Worm (Caenorhabditis elegans): ENCODE data around the gene K07C5.13.

K07C5.13 gene

DNA sequence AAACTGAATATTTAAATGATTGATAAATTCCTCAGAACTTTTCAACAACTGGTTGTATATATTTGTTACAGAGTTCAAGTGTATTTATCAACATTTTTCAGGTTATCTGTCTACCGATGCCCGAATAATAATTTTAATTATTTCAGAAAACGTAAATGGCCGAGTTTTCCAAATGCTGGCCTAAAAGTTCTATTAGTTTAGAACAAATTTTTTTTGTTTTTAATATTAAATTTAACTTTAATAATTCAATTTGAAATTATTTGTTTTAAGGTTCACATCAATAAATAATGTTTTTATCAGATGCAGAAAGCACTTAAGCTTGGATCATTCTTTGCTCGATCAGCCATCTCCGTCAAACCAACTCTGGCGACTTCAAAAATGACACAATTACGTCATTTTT, 27.5 kb upstream of the K07C5.13 start, which contains the start of gene trx-2:
Gene trx-2 (plus strand): TSS at position 301 of the 400 bp plus-strand sequence.
- no peak for TF ChIP-seq eor-1 (tag; optimal IDR thresholded peaks at IDR 0.05)
- no peak for TF ChIP-seq mdl-1 (tag; optimal IDR thresholded peaks at IDR 0.05)
- TF ChIP-seq ztf-11 (tag; optimal IDR thresholded peaks at IDR 0.05), result no peak
- no peak for TF ChIP-seq nhr-11 (tag; optimal IDR thresholded peaks at IDR 0.05)
- TF ChIP-seq mml-1 (tag; optimal IDR thresholded peaks at IDR 0.05), result no peak
- no peak for TF ChIP-seq fkh-2 (tag; optimal IDR thresholded peaks at IDR 0.05)
- TF ChIP-seq elt-1 (tag; optimal IDR thresholded peaks at IDR 0.05), result no peak
- TF ChIP-seq nhr-67 (tag; optimal IDR thresholded peaks at IDR 0.05), result no peak
- no peak for TF ChIP-seq nhr-43 (tag; optimal IDR thresholded peaks at IDR 0.05; ENCODE audit: poor library complexity, severe bottlenecking)
- TF ChIP-seq unc-62 (GFP tag; optimal IDR thresholded peaks at IDR 0.05), result no peak
- TF ChIP-seq jun-1 (tag; optimal IDR thresholded peaks at IDR 0.05), result no peak
- no peak for TF ChIP-seq nhr-76 (tag; optimal IDR thresholded peaks at IDR 0.05)

DNA sequence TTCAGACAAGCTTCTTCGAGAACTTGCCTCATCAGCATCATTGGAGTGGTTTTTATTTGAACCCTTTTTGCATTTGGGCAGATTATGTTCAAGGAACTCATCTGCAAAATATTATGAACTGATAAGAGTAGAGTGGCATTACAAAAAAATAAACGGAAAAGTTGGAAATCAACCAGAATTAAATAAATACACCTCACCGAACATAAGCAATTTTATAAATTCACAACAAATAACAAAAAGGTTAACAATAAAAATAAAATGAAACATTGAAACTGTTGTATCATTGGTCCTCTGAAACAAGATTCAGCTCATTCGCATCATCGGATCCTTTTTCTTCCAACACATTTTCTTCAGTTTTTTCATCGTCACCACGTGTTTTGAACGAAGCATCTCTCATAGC, 24.6 kb upstream of the K07C5.13 start, which contains the start of gene asps-1:
Gene asps-1 (minus strand): TSS at position 101 of the 400 bp plus-strand sequence.
- no peak for TF ChIP-seq lin-39 (tag; optimal IDR thresholded peaks at IDR 0.05)
- TF ChIP-seq aly-2 (tag; optimal IDR thresholded peaks at IDR 0.05), result no peak
- TF ChIP-seq nhr-11 (tag; optimal IDR thresholded peaks at IDR 0.05), result no peak
- no peak for TF ChIP-seq egl-27 (tag; optimal IDR thresholded peaks at IDR 0.05)

DNA sequence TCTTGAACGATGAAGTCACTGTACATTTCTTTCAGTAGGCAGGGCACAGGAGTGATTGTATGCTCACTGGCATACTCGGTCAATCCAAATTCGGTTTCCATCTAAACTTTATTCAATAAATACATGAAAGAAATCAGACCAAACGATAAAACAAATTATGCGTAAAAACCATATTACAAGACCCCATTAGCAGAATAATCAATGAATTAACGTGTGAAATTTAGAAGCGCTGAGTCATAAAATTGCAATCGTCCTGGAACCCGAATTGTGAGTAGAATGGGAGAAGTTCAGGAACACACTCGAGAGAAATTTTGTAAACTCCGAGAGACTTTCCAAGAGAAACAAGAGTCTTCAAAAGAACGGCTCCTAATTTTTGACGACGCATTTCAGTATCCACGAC, 22.4 kb upstream of the K07C5.13 start, which contains the start of gene B0024.11:
Gene B0024.11 (minus strand): TSS at position 101 of the 400 bp plus-strand sequence.
- TF ChIP-seq nhr-237 (tag; optimal IDR thresholded peaks at IDR 0.05) (no peak), nhr-12 (tag; optimal IDR thresholded peaks at IDR 0.05) (no peak), pqm-1 (tag; optimal IDR thresholded peaks at IDR 0.05) (no peak), ztf-4 (tag; optimal IDR thresholded peaks at IDR 0.05) (no peak), pha-4 (tag; optimal IDR thresholded peaks at IDR 0.05) (no peak), aly-2 (tag; optimal IDR thresholded peaks at IDR 0.05) (no peak), elt-2 (tag; optimal IDR thresholded peaks at IDR 0.05) (no peak), ceh-16 (tag; optimal IDR thresholded peaks at IDR 0.05) (no peak), fkh-10 (GFP tag; optimal IDR thresholded peaks at IDR 0.05) (no peak), jun-1 (tag; optimal IDR thresholded peaks at IDR 0.05) (no peak), nhr-77 (tag; optimal IDR thresholded peaks at IDR 0.05) (no peak)

DNA sequence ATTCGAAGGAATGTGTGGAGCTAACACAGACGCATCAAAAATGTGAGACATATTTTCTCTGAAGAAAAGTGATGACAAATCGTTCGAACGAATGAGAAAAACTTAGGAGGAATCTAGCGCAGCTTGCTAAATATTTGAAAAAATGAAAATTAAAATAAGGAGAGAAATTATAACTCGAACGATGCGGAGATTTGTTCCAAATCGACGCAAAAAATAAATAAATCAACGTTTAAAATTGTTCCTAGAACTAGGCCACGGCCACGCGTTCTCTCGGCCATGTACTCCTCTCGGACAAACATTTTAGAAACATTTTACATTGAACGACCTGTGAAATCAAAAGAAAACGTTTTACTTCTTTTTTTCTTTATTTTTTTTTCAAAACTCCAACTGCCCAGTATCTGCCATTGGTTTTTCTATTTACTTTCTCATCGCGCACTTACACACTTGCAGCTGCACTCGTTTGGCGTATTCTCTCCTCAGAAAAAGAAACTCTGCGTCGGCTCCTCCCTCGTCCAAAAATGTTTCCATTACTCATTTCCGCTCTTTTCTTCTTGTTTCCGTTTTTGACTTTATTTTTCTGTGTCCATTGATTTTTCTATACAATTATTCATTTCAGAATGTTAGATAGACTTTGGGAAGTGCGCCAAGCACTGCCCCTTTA, 21.6 kb upstream of the K07C5.13 start, which contains the start of the genes gna-1 and B0024.13:
Gene gna-1 (minus strand): TSS at position 51 of the 661 bp plus-strand sequence.
Gene B0024.13 (plus strand): TSS at position 611 of the 661 bp plus-strand sequence.
- TF ChIP-seq nhr-43 (tag; optimal IDR thresholded peaks at IDR 0.05; ENCODE audit: poor library complexity, severe bottlenecking) (peak; percentile 78), lin-15B (tag; optimal IDR thresholded peaks at IDR 0.05) (peak; percentile 68), ceh-82 (tag; optimal IDR thresholded peaks at IDR 0.05) (no peak), nhr-23 (tag; optimal IDR thresholded peaks at IDR 0.05) (peak; percentile 79), mdl-1 (tag; optimal IDR thresholded peaks at IDR 0.05) (no peak), lsy-12 (tag; optimal IDR thresholded peaks at IDR 0.05) (peak; percentile 10), hmg-11 (tag; optimal IDR thresholded peaks at IDR 0.05) (peak; percentile 17), nhr-12 (tag; optimal IDR thresholded peaks at IDR 0.05) (no peak), elt-2 (tag; optimal IDR thresholded peaks at IDR 0.05) (peak; percentile 1), lin-39 (tag; optimal IDR thresholded peaks at IDR 0.05) (peak; percentile 56), pha-4 (tag; optimal IDR thresholded peaks at IDR 0.05) (peak; percentile 72), ztf-11 (tag; optimal IDR thresholded peaks at IDR 0.05) (no peak)

DNA sequence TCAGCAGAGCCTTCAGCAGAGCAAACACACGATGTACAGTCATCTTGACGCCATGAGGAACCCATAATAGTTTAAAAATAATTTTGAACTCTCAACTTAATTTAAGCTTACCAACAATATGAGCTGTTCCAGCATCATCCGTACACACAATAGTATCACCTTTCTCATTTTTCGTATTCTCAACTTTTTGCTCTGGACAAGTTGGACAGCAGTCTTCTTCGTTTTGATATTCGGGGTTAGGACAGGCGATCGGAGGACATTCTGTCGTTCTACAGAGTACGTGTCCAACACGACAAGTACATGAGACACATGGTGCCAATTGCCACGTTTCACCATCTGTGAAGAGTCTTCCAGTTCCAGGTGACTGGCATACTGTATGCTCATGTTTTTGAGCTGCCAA, 18.3 kb upstream of the K07C5.13 start:
- no peak for TF ChIP-seq ZK546.5 (tag; optimal IDR thresholded peaks at IDR 0.05)
- no peak for TF ChIP-seq sea-2 (GFP tag; optimal IDR thresholded peaks at IDR 0.05)
- no peak for TF ChIP-seq ceh-16 (tag; optimal IDR thresholded peaks at IDR 0.05)
- no peak for TF ChIP-seq nfya-1 (tag; optimal IDR thresholded peaks at IDR 0.05; ENCODE audit: insufficient read depth)
- TF ChIP-seq eor-1 (tag; optimal IDR thresholded peaks at IDR 0.05), result no peak
- no peak for TF ChIP-seq daf-12 (tag; optimal IDR thresholded peaks at IDR 0.05)
- no peak for TF ChIP-seq ceh-9 (tag; optimal IDR thresholded peaks at IDR 0.05)
- TF ChIP-seq ztf-11 (tag; optimal IDR thresholded peaks at IDR 0.05), result no peak
- TF ChIP-seq hmg-11 (tag; optimal IDR thresholded peaks at IDR 0.05), result no peak
